Fruit fly (Drosophila melanogaster) whole organism, pupa: ENCODE measurements around the gene CG5958.
A peak's percentile ranks its signal among the peaks of the same experiment; 100 is the strongest.

Experiments
- CG10348 ChIP-seq: fragments of 200-800 bp; sonication (Bioruptor generic); IDR thresholded peaks from 2 replicates; pipeline ENCODE4 v1.3.6; 2022; ENCODE audit warnings: missing biosample characterization, missing genetic modification characterization
- CG12605 ChIP-seq: fragments of 200-800 bp; sonication (Bioruptor generic); IDR thresholded peaks from 2 replicates; pipeline ENCODE4 v1.3.6; 2022; ENCODE audit warnings: missing biosample characterization, missing genetic modification characterization
- CG13204 ChIP-seq: fragments of 200-800 bp; sonication (Bioruptor generic); optimal IDR thresholded peaks from 2 replicates; lab custom pipeline; 2018; ENCODE audit warnings: missing biosample characterization, mild to moderate bottlenecking, missing genetic modification characterization, moderate library complexity
- CG14655 ChIP-seq: fragments of 200-800 bp; sonication (Bioruptor generic); optimal IDR thresholded peaks from 3 replicates; lab custom pipeline; 2017; ENCODE audit warnings: mild to moderate bottlenecking, missing biosample characterization, missing genetic modification reagents, missing genetic modification characterization
- CG15710 ChIP-seq: fragments of 200-800 bp; sonication (Bioruptor generic); optimal IDR thresholded peaks from 2 replicates; lab custom pipeline; 2018; ENCODE audit warnings: missing biosample characterization, mild to moderate bottlenecking, missing genetic modification characterization, moderate library complexity
- CG17806 ChIP-seq: fragments of 200-800 bp; sonication (Bioruptor generic); optimal IDR thresholded peaks from 2 replicates; lab custom pipeline; 2018; ENCODE audit warnings: missing biosample characterization, mild to moderate bottlenecking, missing genetic modification characterization, moderate library complexity
- CG32121 ChIP-seq: fragments of 200-800 bp; sonication (Bioruptor generic); IDR thresholded peaks from 2 replicates; pipeline ENCODE4 v1.3.6; 2022; ENCODE audit warnings: missing biosample characterization, missing genetic modification characterization
- CG34367 ChIP-seq: fragments of 200-800 bp; sonication (Bioruptor generic); optimal IDR thresholded peaks from 2 replicates; lab custom pipeline; 2018; ENCODE audit warnings: missing biosample characterization, mild to moderate bottlenecking, missing genetic modification characterization
- CG4496 ChIP-seq: fragments of 200-800 bp; sonication (Bioruptor generic); IDR thresholded peaks from 3 replicates; pipeline ENCODE4 v1.3.6; 2022; ENCODE audit warnings: missing biosample characterization, missing genetic modification characterization
- CG8159 ChIP-seq: fragments of 200-800 bp; sonication (Bioruptor generic); optimal IDR thresholded peaks from 3 replicates; lab custom pipeline; 2018; ENCODE audit warnings: missing biosample characterization, mild to moderate bottlenecking, missing genetic modification characterization, moderate library complexity
- CG8301 ChIP-seq: fragments of 200-800 bp; sonication (Bioruptor generic); optimal IDR thresholded peaks from 2 replicates; lab custom pipeline; 2018; ENCODE audit warnings: missing biosample characterization, mild to moderate bottlenecking, missing genetic modification characterization
- CG9948 ChIP-seq: fragments of 200-800 bp; sonication (Bioruptor generic); optimal IDR thresholded peaks from 2 replicates; lab custom pipeline; 2018; ENCODE audit warnings: missing biosample characterization, mild to moderate bottlenecking, missing genetic modification characterization, moderate library complexity
- D1 ChIP-seq: fragments of 200-800 bp; sonication (Bioruptor generic); optimal IDR thresholded peaks from 2 replicates; lab custom pipeline; 2018; ENCODE audit warnings: missing biosample characterization, mild to moderate bottlenecking, missing genetic modification characterization, moderate library complexity
- EcR ChIP-seq: fragments of 200-800 bp; sonication (Bioruptor generic); optimal IDR thresholded peaks from 3 replicates; lab custom pipeline; 2019; ENCODE audit warnings: missing biosample characterization, missing genetic modification characterization, mild to moderate bottlenecking, moderate library complexity, missing genetic modification reagents
- Ets98B ChIP-seq: fragments of 200-800 bp; sonication (Bioruptor generic); IDR thresholded peaks from 2 replicates; pipeline ENCODE4 v1.3.6; 2022; ENCODE audit warnings: missing biosample characterization, missing genetic modification characterization
- Pif1A ChIP-seq: fragments of 200-800 bp; sonication (Bioruptor generic); optimal IDR thresholded peaks from 3 replicates; lab custom pipeline; 2016; ENCODE audit warnings: missing biosample characterization, missing genetic modification characterization
- Pif1B ChIP-seq: fragments of 200-800 bp; sonication (Bioruptor generic); optimal IDR thresholded peaks from 3 replicates; lab custom pipeline; 2016; ENCODE audit warnings: missing biosample characterization, missing genetic modification characterization
- Snoo ChIP-seq: fragments of 200-800 bp; sonication (Bioruptor generic); optimal IDR thresholded peaks from 3 replicates; lab custom pipeline; 2017; ENCODE audit warnings: missing biosample characterization, mild to moderate bottlenecking, missing genetic modification characterization, inconsistent platforms
- fd96Ca ChIP-seq: fragments of 200-800 bp; sonication (Bioruptor generic); IDR thresholded peaks from 3 replicates; pipeline ENCODE4 v1.3.6; 2022; ENCODE audit warnings: missing biosample characterization, missing genetic modification characterization
- gl ChIP-seq: fragments of 200-800 bp; sonication (Bioruptor generic); optimal IDR thresholded peaks from 2 replicates; lab custom pipeline; 2018; ENCODE audit warnings: missing biosample characterization, mild to moderate bottlenecking, missing genetic modification characterization
- rn ChIP-seq: fragments of 200-800 bp; sonication (Bioruptor generic); IDR thresholded peaks from 2 replicates; pipeline ENCODE4 v1.3.6; 2022; ENCODE audit warnings: missing biosample characterization, missing genetic modification characterization

The CG5958 gene

dm6 chr2L:7433337-7433956 lies at the start of gene CG5958:
Gene CG5958, minus strand, starts transcription at chr2L:7433516.
- no peak for TF ChIP-seq CG4496 (GFP tag; lab: Robert Waterston, UW)
- no peak for TF ChIP-seq CG15710
- TF ChIP-seq CG8159 (tag; lab: Kevin White, UChicago), result no peak
- no peak for TF ChIP-seq CG10348
- TF ChIP-seq Snoo, result no peak
- TF ChIP-seq CG17806 (tag; lab: Kevin White, UChicago), result no peak
- no peak for TF ChIP-seq CG34367 (tag; lab: Kevin White, UChicago)
- TF ChIP-seq EcR, result peak; percentile 43

DNA sequence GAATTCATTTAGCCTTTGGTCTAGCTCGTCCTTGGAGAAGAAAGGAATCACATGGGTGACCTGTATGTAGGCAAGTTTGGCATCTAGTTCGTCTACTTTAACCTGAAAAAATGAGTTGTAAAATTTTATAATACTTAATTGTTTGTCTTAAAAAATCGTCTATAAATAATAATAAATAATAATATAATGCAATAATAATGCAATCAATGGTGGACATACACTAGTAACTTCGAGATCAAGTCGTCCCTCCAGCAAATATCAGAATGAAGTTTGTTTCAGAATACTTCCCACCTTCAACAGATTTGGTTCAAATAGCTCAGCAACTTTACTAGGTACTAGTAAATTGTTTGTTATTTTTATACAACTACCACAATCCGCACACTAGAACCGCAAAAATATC lies 41.1 kb upstream of the CG5958 start, which contains the start of gene CG6441:
Gene CG6441, plus strand, starts transcription at position 301 of the 400 bp plus-strand sequence.
- TF ChIP-seq Pif1B (GFP tag; lab: Kevin White, UChicago) (no peak), CG15710 (no peak), fd96Ca (no peak), CG8159 (tag; lab: Kevin White, UChicago) (no peak), Pif1A (no peak), Ets98B (GFP tag; lab: Robert Waterston, UW) (no peak), CG34367 (tag; lab: Kevin White, UChicago) (no peak), CG17806 (tag; lab: Kevin White, UChicago) (no peak), CG13204 (no peak)

DNA sequence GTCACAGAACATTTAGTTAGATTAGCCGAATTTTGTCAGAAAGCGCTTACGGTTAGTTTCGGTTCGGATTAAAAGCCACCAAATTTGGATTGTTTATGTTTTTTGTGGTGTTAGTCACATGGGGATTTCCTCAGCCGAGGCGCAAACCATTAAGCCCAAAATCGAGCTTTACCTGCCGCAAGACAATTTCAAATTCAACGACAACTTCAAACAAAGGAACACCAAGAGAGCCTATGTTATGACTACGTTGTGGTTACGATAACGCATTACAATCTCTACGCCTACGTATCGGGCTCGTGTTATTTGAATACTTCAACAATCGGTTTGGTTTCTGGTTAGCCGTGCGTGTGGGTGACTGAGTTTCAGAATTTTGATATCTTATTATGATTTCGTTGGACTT lies 39.9 kb upstream of the CG5958 start:
- no peak for TF ChIP-seq Snoo
- TF ChIP-seq CG8301, result no peak
- no peak for TF ChIP-seq CG13204
- no peak for TF ChIP-seq CG8159 (tag; lab: Kevin White, UChicago)
- no peak for TF ChIP-seq CG17806 (tag; lab: Kevin White, UChicago)
- no peak for TF ChIP-seq CG34367 (tag; lab: Kevin White, UChicago)
- no peak for TF ChIP-seq CG14655 (GFP tag; lab: Kevin White, UChicago)
- no peak for TF ChIP-seq CG12605 (GFP tag; lab: Robert Waterston, UW)
- TF ChIP-seq CG15710, result no peak
- no peak for TF ChIP-seq D1 (tag; lab: Kevin White, UChicago)
- no peak for TF ChIP-seq fd96Ca
- no peak for TF ChIP-seq CG9948
- no peak for TF ChIP-seq Pif1B (GFP tag; lab: Kevin White, UChicago)
- TF ChIP-seq Ets98B (GFP tag; lab: Robert Waterston, UW), result no peak
- no peak for TF ChIP-seq Pif1A
- TF ChIP-seq, all 21 proteins: peak for 0

dm6 chr2L:7466304-7466703 lies 33.0 kb upstream of the CG5958 start, which contains the start of gene CG6055:
Gene CG6055, plus strand, starts transcription at chr2L:7466543.
- no peak for TF ChIP-seq fd96Ca
- TF ChIP-seq CG15710, result no peak
- TF ChIP-seq CG4496 (GFP tag; lab: Robert Waterston, UW), result no peak; the same call in 2 of the 3 replicates
- peak; percentile 22 for TF ChIP-seq Snoo
- peak; percentile 37 for TF ChIP-seq CG34367 (tag; lab: Kevin White, UChicago)
- peak; percentile 16 for TF ChIP-seq Pif1B (GFP tag; lab: Kevin White, UChicago)
- TF ChIP-seq EcR, result peak; percentile 83
- TF ChIP-seq CG32121 (GFP tag; lab: Robert Waterston, UW), result no peak
- no peak for TF ChIP-seq CG10348
- TF ChIP-seq gl (tag; lab: Kevin White, UChicago), result peak; percentile 69
- TF ChIP-seq CG9948, result no peak
- no peak for TF ChIP-seq CG14655 (GFP tag; lab: Kevin White, UChicago)
- no peak for TF ChIP-seq D1 (tag; lab: Kevin White, UChicago)
- TF ChIP-seq CG8301, result no peak
- no peak for TF ChIP-seq CG17806 (tag; lab: Kevin White, UChicago)
- no peak for TF ChIP-seq rn (GFP tag; lab: Robert Waterston, UW)
- peak; percentile 26; the same call in 1 of the 2 replicates for TF ChIP-seq Ets98B (GFP tag; lab: Robert Waterston, UW)
- TF ChIP-seq CG12605 (GFP tag; lab: Robert Waterston, UW), result peak; percentile 43; the same call in 1 of the 2 replicates
- no peak for TF ChIP-seq CG8159 (tag; lab: Kevin White, UChicago)
- peak; percentile 40 for TF ChIP-seq Pif1A
- peak; percentile 64 for TF ChIP-seq CG13204

dm6 chr2L:7462147-7462546 lies 28.8 kb upstream of the CG5958 start, which contains the start of gene Gr28b:
Gene Gr28b, minus strand, starts transcription at chr2L:7462247.
- TF ChIP-seq CG17806 (tag; lab: Kevin White, UChicago), result no peak
- no peak for TF ChIP-seq Snoo
- no peak for TF ChIP-seq CG12605 (GFP tag; lab: Robert Waterston, UW)
- no peak for TF ChIP-seq CG15710

DNA sequence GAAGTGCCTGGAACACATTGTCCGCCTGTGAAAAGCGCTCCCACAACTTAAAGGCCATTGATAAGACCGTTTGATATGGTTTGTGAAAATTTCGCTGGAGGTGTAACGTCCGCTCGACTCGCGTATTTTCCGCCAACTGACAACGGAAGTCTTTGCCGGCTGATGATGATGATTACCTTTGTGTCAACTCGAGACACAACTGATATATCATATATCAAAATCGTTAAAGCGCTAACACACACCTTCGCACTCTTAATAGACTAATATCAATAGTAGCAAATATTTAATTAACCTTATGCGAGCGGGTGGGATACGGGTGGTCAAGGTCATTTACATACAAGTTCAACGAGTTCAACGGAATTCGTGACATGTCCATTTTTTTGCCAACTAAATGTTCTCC lies 20.8 kb upstream of the CG5958 start, which contains the start of gene Gr28a:
Gene Gr28a, minus strand, starts transcription at position 101 of the 400 bp plus-strand sequence.
- TF ChIP-seq D1 (tag; lab: Kevin White, UChicago) (no peak), CG10348 (no peak), CG14655 (GFP tag; lab: Kevin White, UChicago) (no peak), EcR (no peak), Pif1A (no peak), CG17806 (tag; lab: Kevin White, UChicago) (no peak), CG9948 (no peak), CG15710 (no peak), CG8159 (tag; lab: Kevin White, UChicago) (no peak), rn (GFP tag; lab: Robert Waterston, UW) (no peak), CG12605 (GFP tag; lab: Robert Waterston, UW) (no peak)
